Fruit fly (Drosophila melanogaster) whole organism, embryonic: ENCODE data around the gene CG1622.

Source experiments
- Atf3 ChIP-seq: fragments of 200-800 bp; sonication (Bioruptor generic); optimal IDR thresholded peaks from 3 replicates; lab custom pipeline; 2016; ENCODE audit warnings: missing biosample characterization, missing genetic modification characterization
- CG10147 ChIP-seq: fragments of 200-800 bp; sonication (Bioruptor generic); optimal IDR thresholded peaks from 2 replicates; lab custom pipeline; 2019; ENCODE audit warnings: missing biosample characterization, mild to moderate bottlenecking, missing genetic modification characterization, moderate library complexity
- CG11695 ChIP-seq: fragments of 200-800 bp; sonication (Bioruptor generic); IDR thresholded peaks from 3 replicates; pipeline ENCODE4 v1.3.6; 2022; ENCODE audit warnings: missing biosample characterization, missing genetic modification characterization
- CG11696 ChIP-seq: fragments of 200-800 bp; sonication (Bioruptor generic); IDR thresholded peaks from 2 replicates; pipeline ENCODE4 v1.3.6; 2022; ENCODE audit warnings: missing biosample characterization, missing genetic modification characterization
- CG12104 ChIP-seq: fragments of 200-800 bp; sonication (Bioruptor generic); optimal IDR thresholded peaks from 3 replicates; lab custom pipeline; 2016; ENCODE audit warnings: missing biosample characterization, missing genetic modification characterization
- CG12299 ChIP-seq: fragments of 200-800 bp; sonication (Bioruptor generic); optimal IDR thresholded peaks from 2 replicates; lab custom pipeline; 2018; ENCODE audit warnings: missing biosample characterization, mild to moderate bottlenecking, missing genetic modification characterization
- CG12659 ChIP-seq: fragments of 200-800 bp; sonication (Bioruptor generic); optimal IDR thresholded peaks from 3 replicates; lab custom pipeline; 2017; ENCODE audit warnings: mild to moderate bottlenecking, missing biosample characterization, missing genetic modification reagents, missing genetic modification characterization
- CG13894 ChIP-seq: fragments of 200-800 bp; sonication (Bioruptor generic); optimal IDR thresholded peaks from 3 replicates; lab custom pipeline; 2018; ENCODE audit warnings: missing biosample characterization, mild to moderate bottlenecking, missing genetic modification characterization, moderate library complexity
- CG14710 ChIP-seq: fragments of 200-800 bp; sonication (Bioruptor generic); optimal IDR thresholded peaks from 3 replicates; lab custom pipeline; 2019; ENCODE audit warnings: missing biosample characterization, mild to moderate bottlenecking, missing genetic modification characterization, moderate library complexity
- CG15011 ChIP-seq: fragments of 200-800 bp; sonication (Bioruptor generic); optimal IDR thresholded peaks from 3 replicates; lab custom pipeline; 2018; ENCODE audit warnings: missing biosample characterization, mild to moderate bottlenecking, missing genetic modification characterization
- CG16863 ChIP-seq: fragments of 200-800 bp; sonication (Bioruptor generic); optimal IDR thresholded peaks from 3 replicates; lab custom pipeline; 2016; ENCODE audit warnings: missing biosample characterization, missing genetic modification characterization
- CG18262 ChIP-seq: fragments of 200-800 bp; optimal IDR thresholded peaks from 3 replicates; lab custom pipeline; 2019; ENCODE audit warnings: missing biosample characterization, mild to moderate bottlenecking, missing genetic modification characterization, moderate library complexity
- CG2129 ChIP-seq: fragments of 200-800 bp; sonication (Bioruptor generic); IDR thresholded peaks from 2 replicates; pipeline ENCODE4 v1.3.6; 2022; ENCODE audit warnings: missing biosample characterization, missing genetic modification characterization; ENCODE audit not compliant: partially characterized antibody
- CG2712 ChIP-seq: fragments of 200-800 bp; optimal IDR thresholded peaks from 3 replicates; lab custom pipeline; 2019; ENCODE audit warnings: missing biosample characterization, mild to moderate bottlenecking, missing genetic modification characterization, moderate library complexity
- CG33557 ChIP-seq: fragments of 200-800 bp; sonication (Bioruptor generic); optimal IDR thresholded peaks from 2 replicates; lab custom pipeline; 2019; ENCODE audit warnings: missing biosample characterization, mild to moderate bottlenecking, missing genetic modification characterization, moderate library complexity
- CG6689 ChIP-seq: fragments of 200-800 bp; sonication (Bioruptor generic); IDR thresholded peaks from 2 replicates; pipeline ENCODE4 v1.3.6; 2022; ENCODE audit warnings: missing biosample characterization, missing genetic modification characterization
- CG7556 ChIP-seq: fragments of 200-800 bp; sonication (Bioruptor generic); optimal IDR thresholded peaks from 2 replicates; lab custom pipeline; 2017; ENCODE audit warnings: missing biosample characterization, mild to moderate bottlenecking, missing genetic modification characterization
- CG7745 ChIP-seq: fragments of 200-800 bp; sonication (Bioruptor generic); optimal IDR thresholded peaks from 2 replicates; lab custom pipeline; 2018; ENCODE audit warnings: missing biosample characterization, mild to moderate bottlenecking, missing genetic modification characterization, moderate library complexity
- CG7839 ChIP-seq: fragments of 200-800 bp; sonication (Bioruptor generic); optimal IDR thresholded peaks from 3 replicates; lab custom pipeline; 2018; ENCODE audit warnings: missing biosample characterization, mild to moderate bottlenecking, missing genetic modification characterization, moderate library complexity
- CG7987 ChIP-seq: fragments of 200-800 bp; sonication (Bioruptor generic); optimal IDR thresholded peaks from 2 replicates; lab custom pipeline; 2018; ENCODE audit warnings: missing biosample characterization, mild to moderate bottlenecking, missing genetic modification characterization, moderate library complexity
- CG8290 ChIP-seq, 3 experiments: fragments of 200-800 bp; sonication (Bioruptor generic); optimal IDR thresholded peaks; 2 replicates each; lab custom pipeline; 2016 to 2019; ENCODE audit warnings: missing biosample characterization in 3 of 3, missing genetic modification characterization in 3 of 3, mild to moderate bottlenecking in 2 of 3, moderate library complexity in 1 of 3
- CkIIα-i1 ChIP-seq: fragments of 200-800 bp; sonication (Bioruptor generic); IDR thresholded peaks from 2 replicates; pipeline ENCODE4 v1.3.6; 2022; ENCODE audit warnings: missing biosample characterization, missing genetic modification characterization
- Dad ChIP-seq: fragments of 200-800 bp; sonication (Bioruptor generic); optimal IDR thresholded peaks from 3 replicates; lab custom pipeline; 2016; ENCODE audit warnings: missing biosample characterization, missing genetic modification characterization
- Dip2 ChIP-seq: fragments of 200-800 bp; sonication (Bioruptor generic); IDR thresholded peaks from 2 replicates; pipeline ENCODE4 v1.3.6; 2022; ENCODE audit warnings: missing biosample characterization, missing genetic modification characterization
- Dip3 ChIP-seq: fragments of 200-800 bp; sonication (Bioruptor generic); optimal IDR thresholded peaks from 3 replicates; lab custom pipeline; 2016; ENCODE audit warnings: missing biosample characterization, missing genetic modification characterization
- Doc2 ChIP-seq: fragments of 200-800 bp; sonication (Bioruptor generic); IDR thresholded peaks from 2 replicates; pipeline ENCODE4 v1.3.6; 2022; ENCODE audit warnings: missing biosample characterization, missing genetic modification characterization
- Ets97D ChIP-seq: fragments of 200-800 bp; sonication (Bioruptor generic); optimal IDR thresholded peaks from 3 replicates; lab custom pipeline; 2016; ENCODE audit warnings: missing biosample characterization, missing genetic modification characterization
- Gug ChIP-seq: fragments of 200-800 bp; sonication (Bioruptor generic); IDR thresholded peaks from 4 replicates; pipeline ENCODE4 v1.3.6; 2022; ENCODE audit warnings: missing biosample characterization, missing genetic modification characterization
- HHEX ChIP-seq: fragments of 200-800 bp; sonication (Bioruptor generic); optimal IDR thresholded peaks from 3 replicates; lab custom pipeline; 2017; ENCODE audit warnings: missing biosample characterization, mild to moderate bottlenecking, missing genetic modification characterization, missing genetic modification reagents
- Hey ChIP-seq: fragments of 200-800 bp; sonication (Bioruptor generic); optimal IDR thresholded peaks from 3 replicates; lab custom pipeline; 2018; ENCODE audit warnings: missing biosample characterization, mild to moderate bottlenecking, missing genetic modification characterization
- HmgZ ChIP-seq: fragments of 200-800 bp; sonication (Bioruptor generic); optimal IDR thresholded peaks from 2 replicates; lab custom pipeline; 2018; ENCODE audit warnings: missing biosample characterization, mild to moderate bottlenecking, missing genetic modification characterization
- Hmr ChIP-seq: fragments of 200-800 bp; sonication (Bioruptor generic); optimal IDR thresholded peaks from 3 replicates; lab custom pipeline; 2017; ENCODE audit warnings: mild to moderate bottlenecking, missing biosample characterization, missing genetic modification reagents, missing genetic modification characterization
- NC2β ChIP-seq: fragments of 200-800 bp; sonication (Bioruptor generic); optimal IDR thresholded peaks from 2 replicates; lab custom pipeline; 2016; ENCODE audit warnings: missing biosample characterization, missing genetic modification characterization
- Nf-YB ChIP-seq: fragments of 200-800 bp; sonication (Bioruptor generic); optimal IDR thresholded peaks from 3 replicates; lab custom pipeline; 2019; ENCODE audit warnings: missing biosample characterization, mild to moderate bottlenecking, missing genetic modification characterization, moderate library complexity
- Xrp1 ChIP-seq: fragments of 200-800 bp; sonication (Bioruptor generic); IDR thresholded peaks from 2 replicates; pipeline ENCODE4 v1.3.6; 2022; ENCODE audit warnings: missing biosample characterization, missing genetic modification characterization
- ap ChIP-seq: fragments of 200-800 bp; sonication (Bioruptor generic); IDR thresholded peaks from 2 replicates; pipeline ENCODE4 v1.3.6; 2022; ENCODE audit warnings: missing biosample characterization, missing genetic modification characterization
- dan ChIP-seq: fragments of 200-800 bp; sonication (Bioruptor generic); IDR thresholded peaks from 2 replicates; pipeline ENCODE4 v1.3.6; 2022; ENCODE audit warnings: missing biosample characterization, missing genetic modification characterization
- dm ChIP-seq: fragments of 200-800 bp; sonication (Bioruptor generic); optimal IDR thresholded peaks from 3 replicates; lab custom pipeline; 2016; ENCODE audit warnings: missing biosample characterization, missing genetic modification characterization
- dmrt11E ChIP-seq: fragments of 200-800 bp; sonication (Bioruptor generic); optimal IDR thresholded peaks from 3 replicates; lab custom pipeline; 2018; ENCODE audit warnings: missing biosample characterization, mild to moderate bottlenecking, missing genetic modification characterization, moderate library complexity
- dmrt99B ChIP-seq: fragments of 200-800 bp; sonication (Bioruptor generic); optimal IDR thresholded peaks from 2 replicates; lab custom pipeline; 2018; ENCODE audit warnings: missing biosample characterization, mild to moderate bottlenecking, missing genetic modification characterization, moderate library complexity
- gcm ChIP-seq: fragments of 200-800 bp; sonication (Bioruptor generic); optimal IDR thresholded peaks from 2 replicates; lab custom pipeline; 2019; ENCODE audit warnings: missing biosample characterization, mild to moderate bottlenecking, missing genetic modification characterization, moderate library complexity
- grn ChIP-seq: fragments of 200-800 bp; sonication (Bioruptor generic); optimal IDR thresholded peaks from 3 replicates; lab custom pipeline; 2017; ENCODE audit warnings: missing biosample characterization, missing genetic modification characterization
- ken ChIP-seq: fragments of 200-800 bp; sonication (Bioruptor generic); IDR thresholded peaks from 3 replicates; pipeline ENCODE4 v1.3.6; 2022; ENCODE audit warnings: missing biosample characterization, missing genetic modification characterization
- lilli ChIP-seq: fragments of 200-800 bp; sonication (Bioruptor generic); optimal IDR thresholded peaks from 3 replicates; lab custom pipeline; 2016; ENCODE audit warnings: missing biosample characterization, missing genetic modification characterization
- nerfin-1 ChIP-seq: fragments of 200-800 bp; sonication (Bioruptor generic); optimal IDR thresholded peaks from 3 replicates; lab custom pipeline; 2019; ENCODE audit warnings: missing biosample characterization, mild to moderate bottlenecking, missing genetic modification characterization, moderate library complexity
- sd ChIP-seq: fragments of 200-800 bp; sonication (Bioruptor generic); optimal IDR thresholded peaks from 3 replicates; lab custom pipeline; 2018; ENCODE audit warnings: missing biosample characterization, mild to moderate bottlenecking, missing genetic modification characterization, moderate library complexity
- sug ChIP-seq: fragments of 200-800 bp; optimal IDR thresholded peaks from 2 replicates; lab custom pipeline; 2019; ENCODE audit warnings: missing biosample characterization, mild to moderate bottlenecking, missing genetic modification characterization, moderate library complexity
- tio ChIP-seq: fragments of 200-800 bp; sonication (Bioruptor generic); optimal IDR thresholded peaks from 2 replicates; lab custom pipeline; 2017; ENCODE audit warnings: missing biosample characterization, missing genetic modification characterization, inconsistent platforms
- vnd ChIP-seq: fragments of 200-800 bp; sonication (Bioruptor generic); IDR thresholded peaks from 3 replicates; pipeline ENCODE4 v1.3.6; 2022; ENCODE audit warnings: missing biosample characterization, missing genetic modification characterization; ENCODE audit not compliant: partially characterized antibody

The CG1622 gene

dm6 chrX:13275139-13275538 is 21.7 kb upstream of the CG1622 start (continued):
- TF ChIP-seq Xrp1 (GFP tag; lab: Robert Waterston, UW) (peak; percentile 37; the same call in 1 of the 2 replicates), Nf-YB (GFP tag; lab: Kevin White, UChicago) (peak; percentile 3), CG12299 (tag; lab: Kevin White, UChicago) (peak; percentile 1), dmrt99B (tag; lab: Kevin White, UChicago) (peak; percentile 75), dmrt11E (tag; lab: Kevin White, UChicago) (peak; percentile 57), sug (tag; lab: Kevin White, UChicago) (peak; percentile 21), nerfin-1 (tag; lab: Kevin White, UChicago) (peak; percentile 10), Ets97D (GFP tag; lab: Kevin White, UChicago) (no peak), CG7839 (tag; lab: Kevin White, UChicago) (peak; percentile 66), CG33557 (peak; percentile 4), CG6689 (GFP tag; lab: Robert Waterston, UW) (peak; percentile 43), tio (GFP tag; lab: Kevin White, UChicago) (peak; percentile 38), Gug (GFP tag; lab: Robert Waterston, UW) (0 out of 4 replicates have a peak, but pooled peaks have one; percentile 20), CG14710 (tag; lab: Kevin White, UChicago) (peak; percentile 50), vnd (GFP tag; lab: Robert Waterston, UW) (no peak), CG12659 (GFP tag; lab: Kevin White, UChicago) (peak; percentile 46)

- TF ChIP-seq CG12104: peak; percentile 51
- no peak for TF ChIP-seq Hey (tag; lab: Kevin White, UChicago)
- TF ChIP-seq dan (GFP tag; lab: Robert Waterston, UW): no peak
- peak; percentile 76 for TF ChIP-seq CG2712 (tag; lab: Kevin White, UChicago)
- no peak for TF ChIP-seq CG16863
- peak; percentile 54 for TF ChIP-seq HmgZ (tag; lab: Kevin White, UChicago)
- TF ChIP-seq sd (tag; lab: Kevin White, UChicago): peak; percentile 66
- peak; percentile 67; the same call in 1 of the 2 replicates for TF ChIP-seq CG11696 (GFP tag; lab: Robert Waterston, UW)
- TF ChIP-seq CG8290 (GFP tag; optimal IDR thresholded peaks at IDR 0.05; lab: Kevin White, UChicago): no peak
- peak in 1 of 2 experiments; percentile 52 for TF ChIP-seq CG8290 (tag; optimal IDR thresholded peaks at IDR 0.05; lab: Kevin White, UChicago)
- 0 out of 3 replicates have a peak, but pooled peaks have one; percentile 40 for TF ChIP-seq ken
- peak; percentile 82 for TF ChIP-seq CG13894
- TF ChIP-seq NC2β: no peak
- no peak for TF ChIP-seq Atf3 (GFP tag; lab: Kevin White, UChicago)
- no peak for TF ChIP-seq Dip2 (GFP tag; lab: Robert Waterston, UW)
- TF ChIP-seq gcm: peak; percentile 37
- TF ChIP-seq Hmr (GFP tag; lab: Kevin White, UChicago): peak; percentile 84
- TF ChIP-seq CG7987 (GFP tag; lab: Kevin White, UChicago): no peak
- TF ChIP-seq Doc2 (GFP tag; lab: Robert Waterston, UW): no peak
- TF ChIP-seq CG18262: peak; percentile 72
- no peak for TF ChIP-seq CG2129 (GFP tag; lab: Robert Waterston, UW)
- no peak for TF ChIP-seq ap (GFP tag; lab: Robert Waterston, UW)
- no peak for TF ChIP-seq grn (GFP tag; lab: Kevin White, UChicago)
- peak; percentile 78 for TF ChIP-seq CG7556 (GFP tag; lab: Kevin White, UChicago)
- peak; percentile 81 for TF ChIP-seq HHEX (GFP tag; lab: Kevin White, UChicago)
- TF ChIP-seq CG7745 (tag; lab: Kevin White, UChicago): no peak
- TF ChIP-seq CG11695 (GFP tag; lab: Robert Waterston, UW): peak; percentile 86
- TF ChIP-seq dm (GFP tag; lab: Kevin White, UChicago): no peak
- TF ChIP-seq CkIIα-i1 (GFP tag; lab: Robert Waterston, UW): no peak
- TF ChIP-seq lilli: peak; percentile 41
- TF ChIP-seq Dip3 (GFP tag; lab: Kevin White, UChicago): no peak
- peak; percentile 68 for TF ChIP-seq CG15011 (GFP tag; lab: Kevin White, UChicago)
- TF ChIP-seq Dad: no peak
- TF ChIP-seq Gug (GFP tag; lab: Robert Waterston, UW): no peak
- TF ChIP-seq CG10147 (GFP tag; lab: Kevin White, UChicago): peak; percentile 82
Measured at dm6 chrX:13276713-13277112, 20.2 kb upstream of the CG1622 start.
